Fruit fly (Drosophila melanogaster): ENCODE measurements around the gene vvl.
A peak's percentile ranks its signal among the peaks of the same experiment; 100 is the strongest.

vvl gene

dm6 chr3L:6834281-6835224 lies 44.6 kb downstream of the vvl start (continued):
- no peak for TF ChIP-seq Eip75B (GFP tag; optimal IDR thresholded peaks at IDR 0.05)
- no peak for TF ChIP-seq dsx (GFP tag; optimal IDR thresholded peaks at IDR 0.05; ENCODE audit: poor library complexity, severe bottlenecking)
- peak; percentile 10 for TF ChIP-seq CG10631 (GFP tag; optimal IDR thresholded peaks at IDR 0.05)
- TF ChIP-seq cyc (GFP tag; optimal IDR thresholded peaks at IDR 0.05), result peak; percentile 34
- TF ChIP-seq CG8319 (GFP tag; optimal IDR thresholded peaks at IDR 0.05), result no peak
- TF ChIP-seq fd59A (GFP tag; optimal IDR thresholded peaks at IDR 0.05), result peak; percentile 14
- TF ChIP-seq net (GFP tag; optimal IDR thresholded peaks at IDR 0.05), result no peak
- TF ChIP-seq CG11762 (GFP tag; optimal IDR thresholded peaks at IDR 0.05; ENCODE audit: insufficient read depth), result peak; percentile 16
- peak; percentile 2 for TF ChIP-seq acj6 (GFP tag; optimal IDR thresholded peaks at IDR 0.05)
- peak; percentile 6 for TF ChIP-seq achi (GFP tag; optimal IDR thresholded peaks at IDR 0.05)

dm6 chr3L:6838489-6838888 lies 48.5 kb downstream of the vvl start:
- TF ChIP-seq Gug (GFP tag; IDR thresholded peaks at IDR 0.05) (no peak), CG6792 (GFP tag; optimal IDR thresholded peaks at IDR 0.05) (peak; percentile 34), CG8632 (GFP tag; optimal IDR thresholded peaks at IDR 0.05) (peak; percentile 40), Lpt (GFP tag; optimal IDR thresholded peaks at IDR 0.05) (no peak), dsx (GFP tag; optimal IDR thresholded peaks at IDR 0.05; ENCODE audit: poor library complexity, severe bottlenecking) (peak; percentile 20), CG31627 (GFP tag; optimal IDR thresholded peaks at IDR 0.05) (no peak), Met (GFP tag; optimal IDR thresholded peaks at IDR 0.05) (no peak), achi (GFP tag; optimal IDR thresholded peaks at IDR 0.05) (peak; percentile 21), CG16779 (tag; optimal IDR thresholded peaks at IDR 0.05) (no peak), vri (GFP tag; optimal IDR thresholded peaks at IDR 0.05) (no peak), lz (GFP tag; optimal IDR thresholded peaks at IDR 0.05) (no peak), CG6163 (GFP tag; IDR thresholded peaks at IDR 0.05) (no peak; the same call in 2 of the 3 replicates), Hr39 (GFP tag; optimal IDR thresholded peaks at IDR 0.05) (no peak), esn (GFP tag; optimal IDR thresholded peaks at IDR 0.05) (peak; percentile 38), CG8119 (GFP tag; IDR thresholded peaks at IDR 0.05) (no peak), fd59A (GFP tag; optimal IDR thresholded peaks at IDR 0.05) (no peak), Eip78C (GFP tag) (peak; percentile 49), Ets96B (tag; optimal IDR thresholded peaks at IDR 0.05) (peak; percentile 22), CG15336 (GFP tag; IDR thresholded peaks at IDR 0.05) (no peak), CG11902 (GFP tag; optimal IDR thresholded peaks at IDR 0.05) (no peak), Eip93F (GFP tag; optimal IDR thresholded peaks at IDR 0.05) (no peak), CG9139 (GFP tag; optimal IDR thresholded peaks at IDR 0.05) (no peak), CG3919 (GFP tag; optimal IDR thresholded peaks at IDR 0.05) (peak; percentile 30), Sox102F (GFP tag; optimal IDR thresholded peaks at IDR 0.05) (peak; percentile 10), CG10631 (GFP tag; optimal IDR thresholded peaks at IDR 0.05) (peak; percentile 38), CG8319 (GFP tag; optimal IDR thresholded peaks at IDR 0.05) (no peak), eg (GFP tag; IDR thresholded peaks at IDR 0.05) (no peak), cyc (GFP tag; optimal IDR thresholded peaks at IDR 0.05) (no peak), ss (GFP tag; optimal IDR thresholded peaks at IDR 0.05) (peak; percentile 9 to 19), Smox (GFP tag; optimal IDR thresholded peaks at IDR 0.05) (no peak), CG6808 (GFP tag; optimal IDR thresholded peaks at IDR 0.05) (peak; percentile 58), CG32006 (GFP tag; optimal IDR thresholded peaks at IDR 0.05) (no peak), dac (GFP tag; optimal IDR thresholded peaks at IDR 0.05) (no peak), CG4318 (GFP tag; optimal IDR thresholded peaks at IDR 0.05) (no peak), pdm3 (GFP tag; optimal IDR thresholded peaks at IDR 0.05) (no peak), Ets21C (GFP tag; optimal IDR thresholded peaks at IDR 0.05) (no peak), CG11294 (GFP tag; IDR thresholded peaks at IDR 0.05) (no peak), net (GFP tag; optimal IDR thresholded peaks at IDR 0.05) (no peak), fd85E (GFP tag; optimal IDR thresholded peaks at IDR 0.05) (no peak), topi (GFP tag; optimal IDR thresholded peaks at IDR 0.05) (peak; percentile 3), OdsH (GFP tag; optimal IDR thresholded peaks at IDR 0.05) (peak; percentile 45), CG1621 (tag; optimal IDR thresholded peaks at IDR 0.05) (no peak), CG3032 (tag; optimal IDR thresholded peaks at IDR 0.05) (peak; percentile 46), CG6854 (GFP tag; optimal IDR thresholded peaks at IDR 0.05) (no peak)
